Worm (Caenorhabditis elegans) whole organism, mixed stage, embryonic: ENCODE data around the gene ptr-18.

Experiments
- blmp-1 ChIP-seq: fragments of 150-350 bp; optimal IDR thresholded peaks from 2 replicates; lab custom pipeline; 2014; ENCODE audit warnings: missing biosample characterization, missing genetic modification characterization
- elt-1 ChIP-seq: sonication (generic microtip); optimal IDR thresholded peaks from 2 replicates; lab custom pipeline; 2017; ENCODE audit warnings: missing genetic modification characterization, mild to moderate bottlenecking, missing compliant biosample characterization, antibody characterized with exemption, moderate library complexity, borderline replicate concordance; ENCODE audit not compliant: insufficient read depth
- flh-1 ChIP-seq: fragments of 200-800 bp; sonication (Bioruptor generic); optimal IDR thresholded peaks from 2 replicates; lab custom pipeline; 2018; ENCODE audit warnings: mild to moderate bottlenecking, missing genetic modification characterization, moderate library complexity, missing compliant biosample characterization
- nhr-76 ChIP-seq: sonication (generic microtip); optimal IDR thresholded peaks from 2 replicates; lab custom pipeline; 2017; ENCODE audit warnings: missing biosample characterization, missing genetic modification characterization
- snpc-4 ChIP-seq: fragments of 150-350 bp; optimal IDR thresholded peaks from 2 replicates; lab custom pipeline; 2014; ENCODE audit warnings: missing biosample characterization, missing genetic modification characterization

- no peak for TF ChIP-seq snpc-4 (tag; lab: Kevin White, UChicago)
- TF ChIP-seq blmp-1 (tag; lab: Kevin White, UChicago) = no peak
- no peak for TF ChIP-seq flh-1 (GFP tag; lab: Kevin White, UChicago)
- TF ChIP-seq elt-1 = no peak
- no peak for TF ChIP-seq nhr-76 (tag; lab: Kevin White, UChicago)
These were observed 13.3 kb downstream of the ptr-18 start for ce11 chrII:12978658-12979057.
